Worm (Caenorhabditis elegans) whole organism, L1 larva: ENCODE measurements around the gene B0334.20.

Experiments
- C16A3.4 ChIP-seq: fragments of 150-350 bp; optimal IDR thresholded peaks from 2 replicates; lab custom pipeline; 2014; ENCODE audit warnings: missing biosample characterization, missing genetic modification characterization
- C34B4.2 ChIP-seq: sonication (generic microtip); optimal IDR thresholded peaks from 2 replicates; lab custom pipeline; 2017; ENCODE audit warnings: mild to moderate bottlenecking, missing genetic modification characterization, missing compliant biosample characterization
- F16B12.6 ChIP-seq: fragments of 150-350 bp; optimal IDR thresholded peaks from 2 replicates; lab custom pipeline; 2014; ENCODE audit warnings: missing biosample characterization, missing genetic modification characterization
- blmp-1 ChIP-seq: fragments of 150-350 bp; optimal IDR thresholded peaks from 2 replicates; lab custom pipeline; 2014; ENCODE audit warnings: missing biosample characterization, missing genetic modification characterization
- ceh-90 ChIP-seq: sonication (generic microtip); optimal IDR thresholded peaks from 2 replicates; lab custom pipeline; 2016; ENCODE audit warnings: missing genetic modification characterization, missing compliant biosample characterization
- efl-1 ChIP-seq, 4 experiments: fragments of 150-350 bp; optimal IDR thresholded peaks in 3 of 4; peaks in 1 of 4; 1 replicate in 1 of 4; 2 replicates in 3 of 4; lab custom pipeline; 2014; ENCODE audit warnings: missing biosample characterization in 2 of 4, missing genetic modification characterization in 2 of 4, missing genetic modification reagents in 2 of 4
- elt-3 ChIP-seq, 6 experiments: fragments of 150-350 bp in 1 of 6; sonication (generic microtip); optimal IDR thresholded peaks; 2 replicates each; lab custom pipeline; 2017 to 2018; ENCODE audit warnings: missing biosample characterization in 6 of 6, missing genetic modification characterization in 6 of 6, inconsistent platforms in 1 of 6
- hpl-2 ChIP-seq: fragments of 150-350 bp; optimal IDR thresholded peaks from 2 replicates; lab custom pipeline; 2014; ENCODE audit warnings: missing biosample characterization, missing genetic modification reagents, missing genetic modification characterization
- lin-13 ChIP-seq: fragments of 150-350 bp; optimal IDR thresholded peaks from 2 replicates; lab custom pipeline; 2014; ENCODE audit warnings: missing biosample characterization, missing genetic modification reagents, missing genetic modification characterization
- lin-39 ChIP-seq: fragments of 150-350 bp; optimal IDR thresholded peaks from 2 replicates; lab custom pipeline; 2014; ENCODE audit warnings: missing biosample characterization, missing genetic modification reagents, missing genetic modification characterization
- pag-3 ChIP-seq: sonication (generic microtip); optimal IDR thresholded peaks from 2 replicates; lab custom pipeline; 2017; ENCODE audit warnings: missing genetic modification characterization, mild to moderate bottlenecking, missing compliant biosample characterization, antibody characterized with exemption, borderline replicate concordance; ENCODE audit not compliant: insufficient read depth
- sox-4 ChIP-seq: sonication (generic microtip); optimal IDR thresholded peaks from 2 replicates; lab custom pipeline; 2016; ENCODE audit warnings: missing genetic modification characterization, missing compliant biosample characterization

- TF ChIP-seq elt-3 (tag; optimal IDR thresholded peaks at IDR 0.05; lab: Kevin White, UChicago) (no peak), lin-13 (no peak), ceh-90 (tag; lab: Kevin White, UChicago) (no peak), pag-3 (tag; lab: Kevin White, UChicago) (no peak), sox-4 (tag; lab: Kevin White, UChicago) (no peak), F16B12.6 (tag; lab: Kevin White, UChicago) (no peak), hpl-2 (GFP tag; lab: Kevin White, UChicago) (no peak), C16A3.4 (no peak), efl-1 (optimal IDR thresholded peaks at IDR 0.05; lab: Kevin White, UChicago) (no peak), efl-1 (GFP tag; optimal IDR thresholded peaks at IDR 0.05 in 1 of 2; lab: Kevin White, UChicago) (no peak), blmp-1 (tag; lab: Kevin White, UChicago) (no peak), C34B4.2 (no peak), lin-39 (tag; lab: Kevin White, UChicago) (no peak)
These were observed at the start of gene B0334.20 for ce11 chrII:11500198-11500597.
